Fruit fly (Drosophila melanogaster) whole organism, embryonic: ENCODE results near the gene roq.

ENCODE experiments used
- ATbp ChIP-seq: fragments of 200-800 bp; sonication (Bioruptor generic); optimal IDR thresholded peaks from 2 replicates; lab custom pipeline; 2017; ENCODE audit warnings: missing biosample characterization, mild to moderate bottlenecking, missing genetic modification characterization, missing genetic modification reagents
- Abd-B ChIP-seq: fragments of 200-800 bp; sonication (Bioruptor generic); optimal IDR thresholded peaks from 2 replicates; lab custom pipeline; 2018; ENCODE audit warnings: missing biosample characterization, mild to moderate bottlenecking, missing genetic modification characterization, moderate library complexity
- Awh ChIP-seq: fragments of 200-800 bp; sonication (Bioruptor generic); IDR thresholded peaks from 2 replicates; pipeline ENCODE4, ENCODE4 v1.3.6; 2022; ENCODE audit warnings: missing biosample characterization, missing genetic modification characterization
- Bgb ChIP-seq: fragments of 200-800 bp; sonication (Bioruptor generic); IDR thresholded peaks from 2 replicates; pipeline ENCODE4 v1.3.6; 2022; ENCODE audit warnings: missing biosample characterization, missing genetic modification characterization; ENCODE audit not compliant: partially characterized antibody
- CG12155 ChIP-seq: fragments of 200-800 bp; sonication (Bioruptor generic); optimal IDR thresholded peaks from 3 replicates; lab custom pipeline; 2016; ENCODE audit warnings: missing biosample characterization, missing genetic modification characterization
- CG13296 ChIP-seq: fragments of 200-800 bp; sonication (Bioruptor generic); optimal IDR thresholded peaks from 3 replicates; lab custom pipeline; 2018; ENCODE audit warnings: missing biosample characterization, mild to moderate bottlenecking, missing genetic modification characterization
- CG15011 ChIP-seq: fragments of 200-800 bp; sonication (Bioruptor generic); optimal IDR thresholded peaks from 3 replicates; lab custom pipeline; 2018; ENCODE audit warnings: missing biosample characterization, mild to moderate bottlenecking, missing genetic modification characterization
- CG15073 ChIP-seq: fragments of 200-800 bp; sonication (Bioruptor generic); optimal IDR thresholded peaks from 2 replicates; lab custom pipeline; 2016; ENCODE audit warnings: missing biosample characterization, missing genetic modification characterization
- CG1647 ChIP-seq: fragments of 200-800 bp; sonication (Bioruptor generic); optimal IDR thresholded peaks from 3 replicates; lab custom pipeline; 2016; ENCODE audit warnings: missing biosample characterization, missing genetic modification characterization
- CG31224 ChIP-seq: fragments of 200-800 bp; sonication (Bioruptor generic); IDR thresholded peaks from 2 replicates; pipeline ENCODE4 v1.3.6; 2022; ENCODE audit warnings: missing biosample characterization, missing genetic modification characterization
- CG31441 ChIP-seq: fragments of 200-800 bp; sonication (Bioruptor generic); IDR thresholded peaks from 2 replicates; pipeline ENCODE4 v1.3.6; 2022; ENCODE audit warnings: missing biosample characterization, missing genetic modification characterization
- CG34224 ChIP-seq: fragments of 200-800 bp; sonication (Bioruptor generic); IDR thresholded peaks from 3 replicates; pipeline ENCODE4 v1.3.6; 2022; ENCODE audit warnings: missing biosample characterization, missing genetic modification characterization; ENCODE audit not compliant: partially characterized antibody
- CG5245 ChIP-seq: fragments of 200-800 bp; sonication (Bioruptor generic); optimal IDR thresholded peaks from 3 replicates; lab custom pipeline; 2016; ENCODE audit warnings: missing biosample characterization, missing genetic modification characterization
- CG8281 ChIP-seq: fragments of 200-800 bp; sonication (Bioruptor generic); optimal IDR thresholded peaks from 2 replicates; lab custom pipeline; 2018; ENCODE audit warnings: missing biosample characterization, mild to moderate bottlenecking, missing genetic modification characterization, moderate library complexity
- CG8944 ChIP-seq: fragments of 200-800 bp; sonication (Bioruptor generic); optimal IDR thresholded peaks from 3 replicates; lab custom pipeline; 2016; ENCODE audit warnings: missing biosample characterization, missing genetic modification characterization
- CG9437 ChIP-seq: fragments of 200-800 bp; sonication (Bioruptor generic); optimal IDR thresholded peaks from 2 replicates; lab custom pipeline; 2018; ENCODE audit warnings: missing biosample characterization, mild to moderate bottlenecking, missing genetic modification characterization
- CG9817 ChIP-seq: fragments of 200-800 bp; sonication (Bioruptor generic); optimal IDR thresholded peaks from 2 replicates; lab custom pipeline; 2018; ENCODE audit warnings: missing biosample characterization, mild to moderate bottlenecking, missing genetic modification characterization, moderate library complexity
- Dll ChIP-seq: fragments of 200-800 bp; sonication (Bioruptor generic); IDR thresholded peaks from 4 replicates; pipeline ENCODE4 v1.3.6; 2022; ENCODE audit warnings: missing biosample characterization, missing genetic modification characterization; ENCODE audit not compliant: partially characterized antibody
- Doc3 ChIP-seq: fragments of 200-800 bp; sonication (Bioruptor generic); IDR thresholded peaks from 3 replicates; pipeline ENCODE4 v1.3.6; 2022; ENCODE audit warnings: missing biosample characterization, missing genetic modification characterization; ENCODE audit not compliant: partially characterized antibody
- Dref ChIP-seq: fragments of 200-800 bp; sonication (Bioruptor generic); IDR thresholded peaks from 2 replicates; pipeline ENCODE4 v1.3.6; 2022; ENCODE audit warnings: missing biosample characterization, missing genetic modification characterization
- Fer3 ChIP-seq: fragments of 200-800 bp; sonication (Bioruptor generic); optimal IDR thresholded peaks from 2 replicates; lab custom pipeline; 2018; ENCODE audit warnings: missing biosample characterization, mild to moderate bottlenecking, missing genetic modification characterization, moderate library complexity
- Neu2 ChIP-seq: fragments of 200-800 bp; sonication (Bioruptor generic); optimal IDR thresholded peaks from 3 replicates; lab custom pipeline; 2016; ENCODE audit warnings: missing biosample characterization, missing genetic modification characterization, borderline replicate concordance
- Nf-YA ChIP-seq: fragments of 200-800 bp; sonication (Bioruptor generic); IDR thresholded peaks from 2 replicates; pipeline ENCODE4 v1.3.6; 2022; ENCODE audit warnings: missing biosample characterization, missing genetic modification characterization
- Nf-YC ChIP-seq: fragments of 200-800 bp; optimal IDR thresholded peaks from 3 replicates; lab custom pipeline; 2019; ENCODE audit warnings: missing biosample characterization, mild to moderate bottlenecking, missing genetic modification characterization, moderate library complexity
- PHDP ChIP-seq: fragments of 200-800 bp; sonication (Bioruptor generic); optimal IDR thresholded peaks from 3 replicates; lab custom pipeline; 2018; ENCODE audit warnings: missing biosample characterization, mild to moderate bottlenecking, missing genetic modification characterization, moderate library complexity
- Stat92E ChIP-seq, 3 experiments: fragments of >200 bp in 2 of 3; fragments of 200-800 bp in 1 of 3; sonication (Bioruptor generic) in 1 of 3; optimal IDR thresholded peaks; 2 replicates each; lab custom pipeline; 2017 to 2019; ENCODE audit warnings: missing biosample characterization in 3 of 3, missing genetic modification characterization in 3 of 3, mild to moderate bottlenecking in 1 of 3, moderate library complexity in 1 of 3
- Taf1 ChIP-seq: fragments of 200-800 bp; sonication (Bioruptor generic); IDR thresholded peaks from 2 replicates; pipeline ENCODE4 v1.3.6; 2022; ENCODE audit warnings: missing biosample characterization, missing genetic modification characterization
- aop ChIP-seq: fragments of 200-800 bp; sonication (Bioruptor generic); IDR thresholded peaks from 2 replicates; pipeline ENCODE4 v1.3.6; 2022; ENCODE audit warnings: missing biosample characterization, missing genetic modification characterization
- br ChIP-seq: fragments of >200 bp; optimal IDR thresholded peaks from 2 replicates; lab custom pipeline; 2017
- chm ChIP-seq: fragments of 200-800 bp; sonication (Bioruptor generic); IDR thresholded peaks from 2 replicates; pipeline ENCODE4 v1.3.6; 2022; ENCODE audit warnings: missing biosample characterization, missing genetic modification characterization
- crp ChIP-seq, 2 experiments: fragments of 200-800 bp; sonication (Bioruptor generic); optimal IDR thresholded peaks; 2 replicates in 1 of 2; 3 replicates in 1 of 2; lab custom pipeline; 2017; ENCODE audit warnings: missing biosample characterization in 2 of 2, missing genetic modification characterization in 2 of 2, mild to moderate bottlenecking in 1 of 2, moderate library complexity in 1 of 2
- gce ChIP-seq: fragments of 200-800 bp; sonication (Bioruptor generic); IDR thresholded peaks from 3 replicates; pipeline ENCODE4 v1.3.6; 2022; ENCODE audit warnings: missing biosample characterization, missing genetic modification characterization
- gsb-n ChIP-seq: fragments of 200-800 bp; sonication (Bioruptor generic); optimal IDR thresholded peaks from 3 replicates; lab custom pipeline; 2018; ENCODE audit warnings: missing biosample characterization, mild to moderate bottlenecking, missing genetic modification characterization
- kni ChIP-seq: fragments of 200-800 bp; sonication (Bioruptor generic); optimal IDR thresholded peaks from 3 replicates; lab custom pipeline; 2017; ENCODE audit warnings: mild to moderate bottlenecking, missing biosample characterization, missing genetic modification reagents, missing genetic modification characterization
- lmd ChIP-seq: fragments of 200-800 bp; sonication (Bioruptor generic); IDR thresholded peaks from 2 replicates; pipeline ENCODE4 v1.3.6; 2022; ENCODE audit warnings: missing biosample characterization, missing genetic modification characterization
- mirr ChIP-seq: fragments of 200-800 bp; sonication (Bioruptor generic); optimal IDR thresholded peaks from 3 replicates; lab custom pipeline; 2018; ENCODE audit warnings: missing biosample characterization, mild to moderate bottlenecking, missing genetic modification characterization
- pros ChIP-seq: fragments of 200-800 bp; sonication (Bioruptor generic); optimal IDR thresholded peaks from 3 replicates; lab custom pipeline; 2019; ENCODE audit warnings: missing biosample characterization, mild to moderate bottlenecking, missing genetic modification characterization, moderate library complexity
- run ChIP-seq: fragments of 200-800 bp; sonication (Bioruptor generic); optimal IDR thresholded peaks from 3 replicates; lab custom pipeline; 2018; ENCODE audit warnings: missing biosample characterization, mild to moderate bottlenecking, missing genetic modification characterization
- sim ChIP-seq: fragments of 200-800 bp; sonication (Bioruptor generic); IDR thresholded peaks from 2 replicates; pipeline ENCODE4 v1.3.6; 2022; ENCODE audit warnings: missing biosample characterization, missing genetic modification characterization
- slbo ChIP-seq: fragments of 200-800 bp; sonication (Bioruptor generic); IDR thresholded peaks from 2 replicates; pipeline ENCODE4 v1.3.6; 2022; ENCODE audit warnings: missing biosample characterization, missing genetic modification characterization
- slou ChIP-seq: fragments of 200-800 bp; sonication (Bioruptor generic); optimal IDR thresholded peaks from 3 replicates; lab custom pipeline; 2016; ENCODE audit warnings: missing biosample characterization, missing genetic modification characterization
- sqz ChIP-seq: fragments of 200-800 bp; sonication (Bioruptor generic); optimal IDR thresholded peaks from 3 replicates; lab custom pipeline; 2018; ENCODE audit warnings: missing biosample characterization, mild to moderate bottlenecking, missing genetic modification characterization
- stc ChIP-seq: fragments of 200-800 bp; sonication (Bioruptor generic); IDR thresholded peaks from 2 replicates; pipeline ENCODE4 v1.3.6; 2022; ENCODE audit warnings: missing biosample characterization, missing genetic modification characterization
- stwl ChIP-seq: fragments of 200-800 bp; sonication (Bioruptor generic); optimal IDR thresholded peaks from 3 replicates; lab custom pipeline; 2018; ENCODE audit warnings: missing biosample characterization, mild to moderate bottlenecking, missing genetic modification characterization, moderate library complexity
- tll ChIP-seq, 2 experiments: fragments of 200-800 bp in 1 of 2; fragments of >200 bp in 1 of 2; sonication (Bioruptor generic) in 1 of 2; optimal IDR thresholded peaks; 2 replicates each; lab custom pipeline; 2017 to 2019; ENCODE audit warnings: missing biosample characterization in 2 of 2, missing genetic modification characterization in 2 of 2, mild to moderate bottlenecking in 1 of 2, moderate library complexity in 1 of 2
- wor ChIP-seq: fragments of 200-800 bp; sonication (Bioruptor generic); IDR thresholded peaks from 2 replicates; pipeline ENCODE4 v1.3.6; 2022; ENCODE audit warnings: missing biosample characterization, missing genetic modification characterization

roq gene

dm6 chr3L:16410234-16411119, 32.1 kb upstream of the roq start (continued):
- TF ChIP-seq CG1647 (GFP tag; lab: Kevin White, UChicago) = no peak
- no peak for TF ChIP-seq gsb-n (tag; lab: Kevin White, UChicago)
- TF ChIP-seq chm (GFP tag; lab: Robert Waterston, UW) = peak; percentile 10; the same call in 1 of the 2 replicates
- TF ChIP-seq sim (GFP tag; lab: Robert Waterston, UW) = no peak
- no peak for TF ChIP-seq Taf1 (GFP tag; lab: Robert Waterston, UW)
- TF ChIP-seq Bgb (GFP tag; lab: Robert Waterston, UW) = peak; percentile 21; the same call in 1 of the 2 replicates
- no peak for TF ChIP-seq Nf-YC (tag; lab: Kevin White, UChicago)
- TF ChIP-seq ATbp = no peak
- TF ChIP-seq CG31441 (GFP tag; lab: Robert Waterston, UW) = no peak
- TF ChIP-seq CG13296 (GFP tag; lab: Kevin White, UChicago) = no peak
- TF ChIP-seq tll (GFP tag; optimal IDR thresholded peaks at IDR 0.05; lab: Kevin White, UChicago) = no peak
- TF ChIP-seq crp (GFP tag; optimal IDR thresholded peaks at IDR 0.05; lab: Kevin White, UChicago) = no peak
- no peak for TF ChIP-seq CG15011 (GFP tag; lab: Kevin White, UChicago)
- no peak for TF ChIP-seq lmd
- no peak for TF ChIP-seq br
- TF ChIP-seq mirr (GFP tag; lab: Kevin White, UChicago) = no peak
- no peak for TF ChIP-seq CG9817 (tag; lab: Kevin White, UChicago)
- TF ChIP-seq, all 482 proteins: peak for 42

dm6 chr3L:16409440-16410233, 31.3 kb upstream of the roq start:
- no peak for TF ChIP-seq CG8944
- peak; percentile 89 for TF ChIP-seq sqz
- TF ChIP-seq aop (GFP tag; lab: Robert Waterston, UW) = no peak
- no peak for TF ChIP-seq slou (GFP tag; lab: Kevin White, UChicago)
- no peak for TF ChIP-seq Awh (GFP tag; lab: Robert Waterston, UW)
- no peak for TF ChIP-seq CG15073 (GFP tag; lab: Kevin White, UChicago)
- peak in 1 of 3 experiments; percentile 23 for TF ChIP-seq Stat92E (GFP tag; optimal IDR thresholded peaks at IDR 0.05; lab: Kevin White, UChicago)
- no peak for TF ChIP-seq CG8281 (tag; lab: Kevin White, UChicago)
- TF ChIP-seq stc = no peak
- TF ChIP-seq pros = peak; percentile 44
- no peak for TF ChIP-seq run (tag; lab: Kevin White, UChicago)
- no peak for TF ChIP-seq Neu2
- no peak for TF ChIP-seq PHDP
- no peak for TF ChIP-seq gce (GFP tag; lab: Robert Waterston, UW)
- TF ChIP-seq Dll (GFP tag; lab: Robert Waterston, UW) = no peak
- TF ChIP-seq slbo (GFP tag; lab: Robert Waterston, UW) = no peak
- no peak for TF ChIP-seq CG9437
- TF ChIP-seq CG34224 (GFP tag; lab: Robert Waterston, UW) = no peak
- TF ChIP-seq Doc3 = no peak
- TF ChIP-seq Abd-B (GFP tag; lab: Kevin White, UChicago) = no peak
- no peak for TF ChIP-seq Nf-YA
- no peak for TF ChIP-seq CG5245 (GFP tag; lab: Kevin White, UChicago)
- TF ChIP-seq wor (GFP tag; lab: Robert Waterston, UW) = no peak
- TF ChIP-seq stwl (tag; lab: Kevin White, UChicago) = no peak
- no peak for TF ChIP-seq Dref (GFP tag; lab: Robert Waterston, UW)
- no peak for TF ChIP-seq Fer3 (tag; lab: Kevin White, UChicago)
- peak; percentile 52 for TF ChIP-seq kni (GFP tag; lab: Kevin White, UChicago)
- no peak for TF ChIP-seq CG12155 (GFP tag; lab: Kevin White, UChicago)
- TF ChIP-seq CG31224 (GFP tag; lab: Robert Waterston, UW) = no peak
